Fruit fly (Drosophila melanogaster): ENCODE results near the gene CG34299.
A peak's percentile ranks its signal among the peaks of the same experiment; 100 is the strongest.

CG34299 gene

dm6 chr3R:30203104-30203986, 46.0 kb upstream of the CG34299 start (continued):
- TF ChIP-seq jing (GFP tag; optimal IDR thresholded peaks at IDR 0.05) (peak; percentile 93), aop (GFP tag; IDR thresholded peaks at IDR 0.05) (peak; percentile 95), Hr51 (GFP tag; optimal IDR thresholded peaks at IDR 0.05) (peak; percentile 90 to 94), CG1024 (GFP tag; IDR thresholded peaks at IDR 0.05) (peak; percentile 90), prd (optimal IDR thresholded peaks at IDR 0.05) (no peak), prd (GFP tag; IDR thresholded peaks at IDR 0.05) (peak; percentile 95), CG5180 (GFP tag; optimal IDR thresholded peaks at IDR 0.05) (peak; percentile 87), bsh (GFP tag; optimal IDR thresholded peaks at IDR 0.05) (peak; percentile 22 to 89), CG6175 (GFP tag; IDR thresholded peaks at IDR 0.05) (peak; percentile 62; the same call in 2 of the 3 replicates), CG11398 (GFP tag; optimal IDR thresholded peaks at IDR 0.05) (peak; percentile 93), Usf (GFP tag; optimal IDR thresholded peaks at IDR 0.05) (peak; percentile 83), wdn (GFP tag; IDR thresholded peaks at IDR 0.05) (peak; percentile 84), CG18619 (GFP tag; optimal IDR thresholded peaks at IDR 0.05) (peak; percentile 90), unpg (GFP tag; optimal IDR thresholded peaks at IDR 0.05) (peak; percentile 93), seq (GFP tag; IDR thresholded peaks at IDR 0.05) (peak; percentile 92), Xrp1 (GFP tag; IDR thresholded peaks at IDR 0.05) (peak; percentile 93), Sox102F (GFP tag; optimal IDR thresholded peaks at IDR 0.05) (peak; percentile 94), wek (GFP tag; optimal IDR thresholded peaks at IDR 0.05) (peak; percentile 80), exex (tag; optimal IDR thresholded peaks at IDR 0.05) (peak; percentile 85), Poxn (GFP tag; IDR thresholded peaks at IDR 0.05) (peak; percentile 74; the same call in 1 of the 2 replicates), CTCF (GFP tag; optimal IDR thresholded peaks at IDR 0.05) (peak; percentile 60), hbn (GFP tag; IDR thresholded peaks at IDR 0.05; ENCODE audit: partially characterized antibody) (peak; percentile 55; the same call in 1 of the 2 replicates), Fer3 (tag; optimal IDR thresholded peaks at IDR 0.05) (peak; percentile 96), sisA (GFP tag; IDR thresholded peaks at IDR 0.05) (peak; percentile 98), ewg (GFP tag; optimal IDR thresholded peaks at IDR 0.05) (peak; percentile 82), Opbp (GFP tag; IDR thresholded peaks at IDR 0.05; ENCODE audit: partially characterized antibody) (no peak), E2f1 (GFP tag; IDR thresholded peaks at IDR 0.05) (peak; percentile 93), CG8765 (GFP tag; IDR thresholded peaks at IDR 0.05) (peak; percentile 66; the same call in 1 of the 2 replicates), CG18011 (GFP tag; optimal IDR thresholded peaks at IDR 0.05) (peak; percentile 69), Dfd (GFP tag; optimal IDR thresholded peaks at IDR 0.05) (no peak), CG2116 (GFP tag; optimal IDR thresholded peaks at IDR 0.05) (peak; percentile 62), CG13894 (tag; optimal IDR thresholded peaks at IDR 0.05) (peak; percentile 85), CG6813 (GFP tag; optimal IDR thresholded peaks at IDR 0.05) (peak; percentile 93), Dbx (GFP tag; IDR thresholded peaks at IDR 0.05) (peak; percentile 97), CG17568 (GFP tag; optimal IDR thresholded peaks at IDR 0.05) (peak; percentile 74), CG8281 (tag; optimal IDR thresholded peaks at IDR 0.05) (peak; percentile 86), CG34422 (GFP tag; IDR thresholded peaks at IDR 0.05) (peak; percentile 94), hb (GFP tag; IDR thresholded peaks at IDR 0.05; ENCODE audit: partially characterized antibody) (no peak), danr (GFP tag; IDR thresholded peaks at IDR 0.05) (peak; percentile 88), eyg (GFP tag; optimal IDR thresholded peaks at IDR 0.05) (peak; percentile 97), gro (GFP tag; optimal IDR thresholded peaks at IDR 0.05) (peak; percentile 98), CG7372 (GFP tag; IDR thresholded peaks at IDR 0.05) (peak; percentile 92), CG13123 (GFP tag; optimal IDR thresholded peaks at IDR 0.05) (peak; percentile 77), luna (GFP tag; optimal IDR thresholded peaks at IDR 0.05) (peak; percentile 94), CG12236 (GFP tag; optimal IDR thresholded peaks at IDR 0.05) (peak; percentile 82), CG4404 (GFP tag; IDR thresholded peaks at IDR 0.05) (peak; percentile 89), fd64A (GFP tag; optimal IDR thresholded peaks at IDR 0.05) (peak; percentile 91), CG9797 (GFP tag; optimal IDR thresholded peaks at IDR 0.05) (peak; percentile 54), gt (GFP tag; IDR thresholded peaks at IDR 0.05) (peak; percentile 78)

Data from whole organism, embryonic.